Worm (Caenorhabditis elegans) whole organism, young adult: ENCODE measurements around the gene ska-3.

ENCODE experiments used
- B0035.1 ChIP-seq: sonication (generic microtip); optimal IDR thresholded peaks from 2 replicates; lab custom pipeline; 2016; ENCODE audit warnings: missing genetic modification characterization, mild to moderate bottlenecking, missing compliant biosample characterization, missing genotype, missing genetic modification reagents
- B0261.1 ChIP-seq: sonication (generic microtip); optimal IDR thresholded peaks from 2 replicates; lab custom pipeline; 2016; ENCODE audit warnings: mild to moderate bottlenecking, missing genetic modification characterization, moderate library complexity, missing compliant biosample characterization
- C17E4.6 ChIP-seq: fragments of 200-800 bp; sonication (Bioruptor generic); IDR thresholded peaks from 2 replicates; pipeline ENCODE4 v1.3.6; 2022; ENCODE audit warnings: missing genetic modification reagents, missing genetic modification characterization, missing compliant biosample characterization
- D2030.7 ChIP-seq: fragments of 200-800 bp; sonication (Bioruptor generic); IDR thresholded peaks from 2 replicates; pipeline ENCODE4 v1.3.6; 2022; ENCODE audit warnings: missing genetic modification reagents, missing genetic modification characterization, missing compliant biosample characterization
- F22D6.2 ChIP-seq: sonication (generic microtip); optimal IDR thresholded peaks from 2 replicates; lab custom pipeline; 2016; ENCODE audit warnings: mild to moderate bottlenecking, missing genetic modification characterization, missing compliant biosample characterization
- F23B12.7 ChIP-seq: sonication (generic microtip); optimal IDR thresholded peaks from 2 replicates; lab custom pipeline; 2017; ENCODE audit warnings: missing genetic modification characterization, mild to moderate bottlenecking, missing compliant biosample characterization, antibody characterized with exemption, moderate library complexity; ENCODE audit not compliant: insufficient read depth
- F39B2.1 ChIP-seq: fragments of 200-800 bp; sonication (Bioruptor generic); IDR thresholded peaks from 2 replicates; pipeline ENCODE4 v1.3.6; 2022; ENCODE audit warnings: missing genetic modification reagents, missing genetic modification characterization, missing compliant biosample characterization
- F57C9.4 ChIP-seq: sonication (generic microtip); optimal IDR thresholded peaks from 2 replicates; lab custom pipeline; 2017; ENCODE audit warnings: mild to moderate bottlenecking, missing genetic modification characterization, missing compliant biosample characterization
- Y53F4B.3 ChIP-seq: fragments of 200-800 bp; sonication (Bioruptor generic); IDR thresholded peaks from 2 replicates; pipeline ENCODE4 v1.3.6; 2022; ENCODE audit warnings: missing genetic modification reagents, missing genetic modification characterization, missing compliant biosample characterization
- akir-1 ChIP-seq: fragments of 200-800 bp; sonication (Bioruptor generic); optimal IDR thresholded peaks from 2 replicates; lab custom pipeline; 2018; ENCODE audit warnings: mild to moderate bottlenecking, missing genetic modification characterization, moderate library complexity, missing compliant biosample characterization
- ama-1 ChIP-seq, 3 experiments: fragments of 150-350 bp in 1 of 3; sonication (generic microtip) in 2 of 3; optimal IDR thresholded peaks; 2 replicates each; lab custom pipeline; 2014 to 2018; ENCODE audit warnings: missing biosample characterization in 2 of 3, missing genetic modification characterization in 2 of 3, missing genetic modification reagents in 2 of 3
- aptf-2 ChIP-seq: fragments of 200-800 bp; sonication (Bioruptor generic); conservative IDR thresholded peaks from 2 replicates; pipeline ENCODE4 v1.3.6; 2022; ENCODE audit warnings: missing genetic modification reagents, missing genetic modification characterization, missing compliant biosample characterization
- attf-5 ChIP-seq: fragments of 200-800 bp; sonication (Bioruptor generic); optimal IDR thresholded peaks from 2 replicates; lab custom pipeline; 2018; ENCODE audit warnings: mild to moderate bottlenecking, missing genetic modification characterization, missing compliant biosample characterization
- attf-6 ChIP-seq: fragments of 200-800 bp; sonication (Bioruptor generic); IDR thresholded peaks from 2 replicates; pipeline ENCODE4 v1.3.6; 2022; ENCODE audit warnings: missing genetic modification reagents, missing genetic modification characterization, missing compliant biosample characterization
- ccch-3 ChIP-seq: fragments of 200-800 bp; sonication (Bioruptor generic); optimal IDR thresholded peaks from 2 replicates; lab custom pipeline; 2018; ENCODE audit warnings: mild to moderate bottlenecking, missing genetic modification characterization, missing compliant biosample characterization
- ceh-100 ChIP-seq: fragments of 200-800 bp; sonication (Bioruptor generic); IDR thresholded peaks from 2 replicates; pipeline ENCODE4 v1.3.6; 2022; ENCODE audit warnings: missing genetic modification reagents, missing genetic modification characterization, missing compliant biosample characterization
- ceh-79 ChIP-seq: sonication (generic microtip); optimal IDR thresholded peaks from 2 replicates; lab custom pipeline; 2017; ENCODE audit warnings: mild to moderate bottlenecking, missing genetic modification characterization, missing compliant biosample characterization
- die-1 ChIP-seq: sonication (generic microtip); optimal IDR thresholded peaks from 2 replicates; lab custom pipeline; 2016; ENCODE audit warnings: missing genotype, mild to moderate bottlenecking, missing genetic modification characterization, missing compliant biosample characterization
- dpff-1 ChIP-seq: sonication (generic microtip); optimal IDR thresholded peaks from 2 replicates; lab custom pipeline; 2017; ENCODE audit warnings: mild to moderate bottlenecking, missing genetic modification characterization, missing compliant biosample characterization
- dpl-1 ChIP-seq: fragments of 150-350 bp; optimal IDR thresholded peaks from 2 replicates; lab custom pipeline; 2014; ENCODE audit warnings: missing biosample characterization, missing genetic modification reagents, missing genetic modification characterization
- fkh-3 ChIP-seq: sonication (generic microtip); optimal IDR thresholded peaks from 2 replicates; lab custom pipeline; 2016; ENCODE audit warnings: mild to moderate bottlenecking, missing genetic modification characterization, missing compliant biosample characterization
- hmg-1.2 ChIP-seq: fragments of 200-800 bp; sonication (Bioruptor generic); IDR thresholded peaks from 2 replicates; pipeline ENCODE4 v1.3.6; 2022; ENCODE audit warnings: missing genetic modification reagents, missing genetic modification characterization, missing compliant biosample characterization
- hmg-20 ChIP-seq: fragments of 200-800 bp; sonication (Bioruptor generic); IDR thresholded peaks from 2 replicates; pipeline ENCODE4 v1.3.6; 2022; ENCODE audit warnings: missing genetic modification reagents, missing genetic modification characterization, missing compliant biosample characterization
- hsf-1 ChIP-seq: fragments of 200-800 bp; sonication (Bioruptor generic); IDR thresholded peaks from 2 replicates; pipeline ENCODE4 v1.3.6; 2022; ENCODE audit warnings: missing genetic modification reagents, missing genetic modification characterization, missing compliant biosample characterization
- lin-54 ChIP-seq: fragments of 200-800 bp; sonication (Bioruptor generic); optimal IDR thresholded peaks from 2 replicates; lab custom pipeline; 2018; ENCODE audit warnings: mild to moderate bottlenecking, missing genetic modification characterization, missing compliant biosample characterization
- lir-1 ChIP-seq: fragments of 200-800 bp; sonication (Bioruptor generic); conservative IDR thresholded peaks from 2 replicates; pipeline ENCODE4 v1.3.6; 2022; ENCODE audit warnings: missing genetic modification reagents, missing genetic modification characterization, missing compliant biosample characterization
- madf-6 ChIP-seq: fragments of 200-800 bp; sonication (Bioruptor generic); IDR thresholded peaks from 2 replicates; pipeline ENCODE4 v1.3.6; 2022; ENCODE audit warnings: missing genetic modification reagents, missing genetic modification characterization, missing compliant biosample characterization
- madf-8 ChIP-seq: fragments of 200-800 bp; sonication (Bioruptor generic); conservative IDR thresholded peaks from 2 replicates; pipeline ENCODE4 v1.3.6; 2022; ENCODE audit warnings: missing genetic modification reagents, missing genetic modification characterization, missing compliant biosample characterization
- mxl-1 ChIP-seq: sonication (generic microtip); optimal IDR thresholded peaks from 2 replicates; lab custom pipeline; 2016; ENCODE audit warnings: missing genetic modification characterization, missing compliant biosample characterization
- nfya-1 ChIP-seq: sonication (generic microtip); optimal IDR thresholded peaks from 2 replicates; lab custom pipeline; 2017; ENCODE audit warnings: antibody characterized with exemption, missing compliant biosample characterization, missing genetic modification characterization, borderline replicate concordance; ENCODE audit not compliant: insufficient read depth
- nfya-2 ChIP-seq: fragments of 200-800 bp; sonication (Bioruptor generic); IDR thresholded peaks from 2 replicates; pipeline ENCODE4 v1.3.6; 2022; ENCODE audit warnings: missing genetic modification reagents, missing genetic modification characterization, missing compliant biosample characterization
- nfyb-1 ChIP-seq: fragments of 200-800 bp; sonication (Bioruptor generic); IDR thresholded peaks from 2 replicates; pipeline ENCODE4 v1.3.6; 2022; ENCODE audit warnings: missing genetic modification reagents, missing genetic modification characterization, missing compliant biosample characterization
- nhr-120 ChIP-seq: fragments of 200-800 bp; sonication (Bioruptor generic); IDR thresholded peaks from 2 replicates; pipeline ENCODE4 v1.3.6; 2022; ENCODE audit warnings: missing genetic modification characterization, missing compliant biosample characterization
- nhr-27 ChIP-seq: fragments of 200-800 bp; sonication (Bioruptor generic); optimal IDR thresholded peaks from 2 replicates; lab custom pipeline; 2018; ENCODE audit warnings: mild to moderate bottlenecking, missing genetic modification characterization, moderate library complexity, missing compliant biosample characterization
- nhr-90 ChIP-seq: sonication (generic microtip); optimal IDR thresholded peaks from 2 replicates; lab custom pipeline; 2016; ENCODE audit warnings: missing genotype, mild to moderate bottlenecking, missing genetic modification characterization, missing compliant biosample characterization
- pbrm-1 ChIP-seq: fragments of 200-800 bp; sonication (Bioruptor generic); IDR thresholded peaks from 2 replicates; pipeline ENCODE4 v1.3.6; 2022; ENCODE audit warnings: missing genetic modification reagents, missing genetic modification characterization, missing compliant biosample characterization
- pha-4 ChIP-seq: fragments of 150-350 bp; sonication (generic microtip); optimal IDR thresholded peaks from 2 replicates; lab custom pipeline; 2014; ENCODE audit warnings: missing biosample characterization, missing genetic modification reagents, missing genetic modification characterization
- rec-8 ChIP-seq, 2 experiments: sonication (generic microtip); optimal IDR thresholded peaks; 2 replicates each; lab custom pipeline; 2016; ENCODE audit warnings: mild to moderate bottlenecking in 2 of 2, missing genetic modification characterization in 2 of 2, missing genetic modification reagents in 2 of 2, missing genotype in 2 of 2, missing biosample characterization in 1 of 2, missing compliant biosample characterization in 1 of 2, moderate library complexity in 1 of 2
- rpc-1 ChIP-seq, 2 experiments: fragments of 150-350 bp in 1 of 2; sonication (generic microtip) in 1 of 2; optimal IDR thresholded peaks; 2 replicates each; lab custom pipeline; 2014 to 2018; ENCODE audit warnings: missing biosample characterization in 1 of 2, missing genetic modification characterization in 1 of 2, missing genetic modification reagents in 1 of 2, missing genotype in 1 of 2
- sdz-38 ChIP-seq: sonication (generic microtip); optimal IDR thresholded peaks from 2 replicates; lab custom pipeline; 2016; ENCODE audit warnings: missing genotype, missing genetic modification characterization, missing compliant biosample characterization
- snpc-3.4 ChIP-seq: sonication (generic microtip); optimal IDR thresholded peaks from 2 replicates; lab custom pipeline; 2017; ENCODE audit warnings: missing genetic modification characterization, mild to moderate bottlenecking, missing compliant biosample characterization, antibody characterized with exemption, moderate library complexity, missing genotype, missing genetic modification reagents
- tbp1 ChIP-seq: fragments of 200-800 bp; sonication (Bioruptor generic); optimal IDR thresholded peaks from 2 replicates; lab custom pipeline; 2018; ENCODE audit warnings: mild to moderate bottlenecking, missing genetic modification characterization, missing compliant biosample characterization
- tbx-9 ChIP-seq: sonication (generic microtip); optimal IDR thresholded peaks from 2 replicates; lab custom pipeline; 2016; ENCODE audit warnings: borderline replicate concordance, missing genetic modification characterization, inconsistent platforms, missing compliant biosample characterization
- tlf-1 ChIP-seq: fragments of 200-800 bp; sonication (Bioruptor generic); optimal IDR thresholded peaks from 2 replicates; lab custom pipeline; 2018; ENCODE audit warnings: mild to moderate bottlenecking, missing genetic modification characterization, missing compliant biosample characterization
- unc-130 ChIP-seq: sonication (generic microtip); optimal IDR thresholded peaks from 2 replicates; lab custom pipeline; 2016; ENCODE audit warnings: missing genetic modification reagents, missing genetic modification characterization, missing compliant biosample characterization
- zfh-2 ChIP-seq: fragments of 200-800 bp; sonication (Bioruptor generic); conservative IDR thresholded peaks from 2 replicates; pipeline ENCODE4 v1.3.6; 2022; ENCODE audit warnings: missing genetic modification reagents, missing genetic modification characterization, missing compliant biosample characterization
- ztf-18 ChIP-seq: sonication (generic microtip); optimal IDR thresholded peaks from 2 replicates; lab custom pipeline; 2016; ENCODE audit warnings: missing genotype, mild to moderate bottlenecking, missing genetic modification characterization, missing compliant biosample characterization

The ska-3 gene

DNA sequence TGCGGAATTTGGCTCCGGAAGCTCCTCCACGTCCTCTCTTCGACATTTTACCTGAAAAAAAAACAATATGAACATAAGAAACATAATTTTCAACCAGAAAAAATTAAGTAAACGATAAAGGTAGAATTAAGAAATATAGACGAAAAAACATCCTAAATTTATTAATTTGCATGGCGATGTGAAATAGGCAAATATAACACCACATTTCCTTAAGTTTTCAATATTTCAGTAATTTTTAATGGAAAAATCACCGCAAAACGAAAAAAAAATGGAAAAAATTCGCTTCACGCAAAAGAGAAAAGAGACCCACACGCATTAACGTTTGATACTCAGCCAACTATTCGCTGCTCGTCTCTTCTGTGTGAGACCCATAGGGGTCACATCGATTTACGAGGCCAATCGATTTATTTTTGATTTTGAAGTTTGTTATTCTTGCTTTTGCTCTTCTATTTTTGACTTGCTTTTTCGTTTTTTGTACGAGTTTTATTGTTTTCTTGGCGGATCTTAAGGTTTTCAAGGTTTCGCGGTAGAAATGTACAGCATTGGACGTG lies 27.3 kb upstream of the ska-3 start, which contains the start of gene rpl-23 (continued):
- TF ChIP-seq F57C9.4 (tag; lab: Kevin White, UChicago) (no peak), pbrm-1 (GFP tag; lab: Robert Waterston, UW) (peak; percentile 67), hmg-20 (GFP tag; lab: Robert Waterston, UW) (no peak), hmg-1.2 (peak; percentile 87), B0035.1 (no peak), ccch-3 (no peak), ztf-18 (tag; lab: Kevin White, UChicago) (peak; percentile 40), nfya-2 (GFP tag; lab: Robert Waterston, UW) (no peak), akir-1 (no peak), mxl-1 (no peak), nhr-27 (tag; lab: Kevin White, UChicago) (no peak), ceh-79 (tag; lab: Kevin White, UChicago) (no peak), D2030.7 (GFP tag; lab: Robert Waterston, UW) (peak; percentile 77), aptf-2 (0 out of 2 replicates have a peak, but pooled peaks have one; percentile 48), nfya-1 (tag; lab: Kevin White, UChicago) (no peak), dpl-1 (GFP tag; lab: Kevin White, UChicago) (peak; percentile 68), dpff-1 (no peak), C17E4.6 (GFP tag; lab: Robert Waterston, UW) (no peak), rpc-1 (optimal IDR thresholded peaks at IDR 0.05; lab: Kevin White, UChicago) (no peak), rpc-1 (tag; optimal IDR thresholded peaks at IDR 0.05; lab: Kevin White, UChicago) (no peak), tbp1 (GFP tag; lab: Kevin White, UChicago) (peak; percentile 61), ceh-100 (GFP tag; lab: Robert Waterston, UW) (no peak), nhr-90 (no peak), die-1 (tag; lab: Kevin White, UChicago) (no peak), tbx-9 (tag; lab: Kevin White, UChicago) (no peak), sdz-38 (no peak), pha-4 (tag; lab: Kevin White, UChicago) (peak; percentile 18), rec-8 (tag; optimal IDR thresholded peaks at IDR 0.05; lab: Kevin White, UChicago) (no peak), B0261.1 (no peak), F22D6.2 (tag; lab: Kevin White, UChicago) (no peak), hsf-1 (GFP tag; lab: Robert Waterston, UW) (no peak), tlf-1 (GFP tag; lab: Kevin White, UChicago) (peak; percentile 67), fkh-3 (tag; lab: Kevin White, UChicago) (no peak), madf-6 (GFP tag; lab: Robert Waterston, UW) (peak; percentile 80), unc-130 (GFP tag; lab: Kevin White, UChicago) (no peak), ama-1 (optimal IDR thresholded peaks at IDR 0.05; lab: Kevin White, UChicago) (no peak), ama-1 (GFP tag; optimal IDR thresholded peaks at IDR 0.05; lab: Kevin White, UChicago) (peak in 1 of 2 experiments; percentile 19), nfyb-1 (GFP tag; lab: Robert Waterston, UW) (0 out of 2 replicates have a peak, but pooled peaks have one; percentile 12), F39B2.1 (no peak), lir-1 (GFP tag; lab: Robert Waterston, UW) (0 out of 2 replicates have a peak, but pooled peaks have one; percentile 16), attf-5 (GFP tag; lab: Kevin White, UChicago) (peak; percentile 91), F23B12.7 (tag; lab: Kevin White, UChicago) (peak; percentile 92), madf-8 (GFP tag; lab: Robert Waterston, UW) (peak; percentile 41), attf-6 (GFP tag; lab: Robert Waterston, UW) (no peak), Y53F4B.3 (GFP tag; lab: Robert Waterston, UW) (no peak), zfh-2 (GFP tag; lab: Robert Waterston, UW) (no peak), nhr-120 (GFP tag; lab: Robert Waterston, UW) (no peak), lin-54 (GFP tag; lab: Kevin White, UChicago) (peak; percentile 74), snpc-3.4 (tag; lab: Kevin White, UChicago) (peak; percentile 87)
